Worm (Caenorhabditis elegans): ENCODE data around the gene mcp-1.

DNA sequence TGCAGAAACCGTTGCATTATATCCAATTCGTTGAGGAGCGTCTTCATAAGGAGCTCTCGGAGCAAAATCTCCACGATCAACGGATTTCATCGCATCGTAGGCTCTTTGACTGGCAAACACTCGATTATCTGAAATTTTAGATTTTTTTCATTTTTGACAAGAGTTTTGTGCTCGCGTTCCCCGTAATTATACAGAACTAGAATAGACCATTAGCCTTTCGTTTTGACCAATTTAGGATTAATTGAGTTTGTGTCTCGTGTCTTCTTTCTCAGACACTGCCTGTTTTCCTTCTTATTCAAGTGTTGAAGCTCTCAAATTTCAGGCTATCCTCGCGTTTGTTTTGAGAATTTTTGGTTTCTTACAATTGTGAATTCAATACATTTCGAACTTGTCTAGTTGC, 1.5 kb downstream of the mcp-1 start:
- no peak for TF ChIP-seq unc-62 (GFP tag; optimal IDR thresholded peaks at IDR 0.05)
- TF ChIP-seq ces-1 (GFP tag; optimal IDR thresholded peaks at IDR 0.05), result peak; percentile 71
- no peak for TF ChIP-seq unc-39 (tag; optimal IDR thresholded peaks at IDR 0.05)
- TF ChIP-seq mep-1 (tag; optimal IDR thresholded peaks at IDR 0.05), result no peak
- TF ChIP-seq elt-3 (tag; optimal IDR thresholded peaks at IDR 0.05), result no peak
